Worm (Caenorhabditis elegans): Measurements from ENCODE around the gene col-177.

Gene col-177

DNA sequence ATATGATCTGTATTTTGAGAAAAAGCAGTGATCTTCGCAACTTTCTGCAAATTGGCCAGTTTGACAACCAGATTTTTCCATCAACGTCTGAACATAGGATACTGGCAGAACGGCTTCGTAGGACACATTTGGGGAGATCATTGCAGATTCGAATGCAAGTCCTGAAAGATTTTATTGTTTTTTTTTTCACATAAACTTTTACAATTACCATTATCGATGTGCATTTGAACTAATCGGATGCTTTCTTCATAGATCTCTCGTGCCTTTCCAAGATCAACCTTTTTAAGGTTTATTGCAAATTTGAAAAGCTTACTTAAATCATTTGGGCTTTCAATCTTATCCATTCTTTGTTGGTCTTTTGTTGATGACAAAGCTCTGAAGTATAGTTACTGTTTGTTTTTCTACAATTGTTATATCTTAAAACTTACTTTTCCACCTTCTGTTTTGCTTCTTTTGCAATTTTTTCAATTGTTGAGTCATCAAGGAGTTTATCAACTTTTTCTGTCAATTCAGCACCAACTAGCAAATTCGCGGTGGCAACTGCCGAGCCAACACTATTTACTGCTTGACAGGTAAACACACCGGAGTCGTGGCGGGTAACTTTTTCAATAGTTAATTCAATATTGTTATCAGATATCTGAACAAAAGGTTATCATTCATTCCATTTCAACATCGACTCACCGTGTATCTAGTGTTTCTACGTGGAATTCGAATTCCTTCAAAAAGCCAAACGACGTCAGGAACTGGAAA, 25.0 kb downstream of the col-177 start:
- TF ChIP-seq efl-1 (optimal IDR thresholded peaks at IDR 0.05) (no peak), efl-1 (GFP tag; optimal IDR thresholded peaks at IDR 0.05 in 1 of 2) (peak in 1 of 2 experiments; percentile 91), F16B12.6 (tag; optimal IDR thresholded peaks at IDR 0.05) (no peak), lin-14 (GFP tag; optimal IDR thresholded peaks at IDR 0.05) (no peak), nhr-12 (tag; optimal IDR thresholded peaks at IDR 0.05) (no peak)

DNA sequence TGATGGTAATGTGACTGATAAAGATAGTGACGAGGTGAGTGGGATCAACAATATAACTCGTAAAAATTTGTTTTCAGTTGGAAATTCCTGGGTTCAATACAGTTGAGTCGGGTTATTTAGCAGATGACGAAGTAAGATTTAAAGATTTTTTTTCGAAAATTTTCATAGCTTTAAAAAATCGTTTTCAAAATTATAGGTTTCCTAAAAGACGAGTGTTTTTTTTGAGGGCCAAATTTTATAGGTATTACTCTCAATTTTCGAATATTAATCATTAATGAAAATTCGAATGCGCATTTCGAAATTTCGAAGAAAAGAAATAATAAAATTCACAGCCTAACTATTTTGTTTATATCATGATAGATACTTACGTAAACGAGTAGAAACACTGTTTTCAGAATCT, 30.5 kb downstream of the col-177 start:
- TF ChIP-seq efl-1 (optimal IDR thresholded peaks at IDR 0.05) (no peak), efl-1 (GFP tag; optimal IDR thresholded peaks at IDR 0.05 in 1 of 2) (peak in 1 of 2 experiments; percentile 24), dsc-1 (tag; optimal IDR thresholded peaks at IDR 0.05) (no peak)

DNA sequence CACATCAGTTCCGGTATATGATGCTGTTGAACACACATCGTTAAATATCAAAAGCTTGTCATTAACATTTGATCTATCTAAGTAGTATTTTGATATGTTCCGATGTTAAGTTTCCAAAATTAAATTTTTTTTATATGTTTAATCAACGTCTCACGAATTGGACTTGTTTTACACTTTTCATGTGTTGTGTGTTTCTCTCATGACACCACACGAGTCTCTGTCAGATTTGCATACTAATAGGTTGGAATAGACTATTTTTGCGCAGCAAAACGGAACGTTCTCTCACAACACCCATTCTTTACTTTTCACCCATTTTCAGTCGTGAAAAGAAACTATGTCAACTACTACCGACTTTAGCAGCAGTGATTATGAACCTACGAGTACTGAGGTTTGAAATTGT, 31.0 kb downstream of the col-177 start, which contains the start of gene K09C8.8:
TSS of gene K09C8.8 (plus strand) at position 301 of the 400 bp plus-strand sequence.
- no peak for TF ChIP-seq snpc-4 (tag; optimal IDR thresholded peaks at IDR 0.05)
- TF ChIP-seq mab-9 (GFP tag; IDR thresholded peaks at IDR 0.05): no peak
- no peak for TF ChIP-seq ama-1 (optimal IDR thresholded peaks at IDR 0.05)
- TF ChIP-seq fkh-4 (tag; optimal IDR thresholded peaks at IDR 0.05; ENCODE audit: borderline replicate concordance): no peak
- TF ChIP-seq ceh-88 (GFP tag; IDR thresholded peaks at IDR 0.05): no peak
- no peak for TF ChIP-seq nhr-20 (tag; optimal IDR thresholded peaks at IDR 0.05)
- TF ChIP-seq lsy-2 (tag; optimal IDR thresholded peaks at IDR 0.05): no peak
- TF ChIP-seq unc-98 (GFP tag; IDR thresholded peaks at IDR 0.05): no peak
- no peak for TF ChIP-seq nhr-47 (tag; optimal IDR thresholded peaks at IDR 0.05)
- no peak for TF ChIP-seq aly-2 (tag; optimal IDR thresholded peaks at IDR 0.05)
- no peak for TF ChIP-seq sptf-1 (tag; optimal IDR thresholded peaks at IDR 0.05)
- no peak for TF ChIP-seq nhr-11 (tag; optimal IDR thresholded peaks at IDR 0.05)
- TF ChIP-seq lir-3 (tag; optimal IDR thresholded peaks at IDR 0.05; ENCODE audit: poor library complexity): no peak
- TF ChIP-seq sox-4 (tag; optimal IDR thresholded peaks at IDR 0.05): no peak
- no peak for TF ChIP-seq irx-1 (tag; optimal IDR thresholded peaks at IDR 0.05)

ce11 chrX:10967698-10968097, 34.0 kb downstream of the col-177 start, which contains the start of gene K09C8.9:
TSS of gene K09C8.9 (minus strand) at chrX:10967798.
- no peak for TF ChIP-seq vab-15 (tag; optimal IDR thresholded peaks at IDR 0.05)
- no peak for TF ChIP-seq efl-1 (optimal IDR thresholded peaks at IDR 0.05)
- peak in 1 of 2 experiments; percentile 1 for TF ChIP-seq efl-1 (GFP tag; optimal IDR thresholded peaks at IDR 0.05 in 1 of 2)
- TF ChIP-seq jun-1 (tag; optimal IDR thresholded peaks at IDR 0.05): no peak

- TF ChIP-seq vab-15 (tag; optimal IDR thresholded peaks at IDR 0.05): no peak
- no peak for TF ChIP-seq unc-98 (GFP tag; IDR thresholded peaks at IDR 0.05)
- no peak for TF ChIP-seq egl-27 (tag; optimal IDR thresholded peaks at IDR 0.05)
- no peak for TF ChIP-seq fos-1 (tag; optimal IDR thresholded peaks at IDR 0.05)
- no peak for TF ChIP-seq dsc-1 (tag; optimal IDR thresholded peaks at IDR 0.05)
- TF ChIP-seq egl-13 (tag; optimal IDR thresholded peaks at IDR 0.05): no peak
- no peak for TF ChIP-seq tbx-2 (tag; optimal IDR thresholded peaks at IDR 0.05)
- TF ChIP-seq hlh-17 (GFP tag; optimal IDR thresholded peaks at IDR 0.05; ENCODE audit: borderline replicate concordance): no peak
- no peak for TF ChIP-seq fkh-4 (tag; optimal IDR thresholded peaks at IDR 0.05; ENCODE audit: borderline replicate concordance)
- TF ChIP-seq ceh-88 (GFP tag; IDR thresholded peaks at IDR 0.05): no peak
- no peak for TF ChIP-seq mef-2 (tag; optimal IDR thresholded peaks at IDR 0.05)
- TF ChIP-seq nhr-28 (tag; optimal IDR thresholded peaks at IDR 0.05): no peak
- no peak for TF ChIP-seq nhr-77 (tag; optimal IDR thresholded peaks at IDR 0.05)
- TF ChIP-seq unc-86 (tag; optimal IDR thresholded peaks at IDR 0.05): no peak
- no peak for TF ChIP-seq nhr-11 (tag; optimal IDR thresholded peaks at IDR 0.05)
- TF ChIP-seq ceh-8 (GFP tag; optimal IDR thresholded peaks at IDR 0.05): no peak
- no peak for TF ChIP-seq elt-3 (tag; optimal IDR thresholded peaks at IDR 0.05)
Measured at ce11 chrX:10966251-10966650, 35.4 kb downstream of the col-177 start, which contains the start of gene lge-1. TSS of gene lge-1 (plus strand) at chrX:10966551.
